Worm (Caenorhabditis elegans) whole organism, L2 larva: ENCODE data around the gene coa-7.
A peak's percentile ranks its signal among the peaks of the same experiment; 100 is the strongest.

Experiments used
- C34F6.9 ChIP-seq: fragments of 150-350 bp; optimal IDR thresholded peaks from 2 replicates; lab custom pipeline; 2014; ENCODE audit warnings: missing biosample characterization, missing genetic modification characterization
- F13H6.1 ChIP-seq: sonication (generic microtip); optimal IDR thresholded peaks from 2 replicates; lab custom pipeline; 2016; ENCODE audit warnings: missing genetic modification characterization, missing compliant biosample characterization
- R02D3.7 ChIP-seq: fragments of 150-350 bp; optimal IDR thresholded peaks from 2 replicates; lab custom pipeline; 2014; ENCODE audit warnings: missing biosample characterization, missing genetic modification characterization
- Y55F3AM.14 ChIP-seq: fragments of 200-800 bp; sonication (Bioruptor generic); optimal IDR thresholded peaks from 2 replicates; lab custom pipeline; 2018; ENCODE audit warnings: mild to moderate bottlenecking, missing genetic modification characterization, missing compliant biosample characterization
- ZK546.5 ChIP-seq: sonication (generic microtip); optimal IDR thresholded peaks from 2 replicates; lab custom pipeline; 2017; ENCODE audit warnings: missing biosample characterization, missing genetic modification characterization
- alr-1 ChIP-seq: fragments of 150-350 bp; optimal IDR thresholded peaks from 2 replicates; lab custom pipeline; 2014; ENCODE audit warnings: missing biosample characterization, missing genetic modification characterization
- aly-2 ChIP-seq: fragments of 150-350 bp; optimal IDR thresholded peaks from 2 replicates; lab custom pipeline; 2014; ENCODE audit warnings: missing biosample characterization, missing genetic modification characterization
- ama-1 ChIP-seq: fragments of 150-350 bp; optimal IDR thresholded peaks from 2 replicates; lab custom pipeline; 2018; ENCODE audit warnings: inconsistent platforms
- blmp-1 ChIP-seq: sonication (generic microtip); optimal IDR thresholded peaks from 2 replicates; lab custom pipeline; 2017; ENCODE audit warnings: missing genetic modification characterization, mild to moderate bottlenecking, missing compliant biosample characterization, antibody characterized with exemption, moderate library complexity; ENCODE audit not compliant: insufficient read depth
- ceh-16 ChIP-seq: fragments of 150-350 bp; optimal IDR thresholded peaks from 2 replicates; lab custom pipeline; 2014; ENCODE audit warnings: missing biosample characterization, missing genetic modification characterization
- ceh-82 ChIP-seq: fragments of 150-350 bp; optimal IDR thresholded peaks from 2 replicates; lab custom pipeline; 2014; ENCODE audit warnings: missing biosample characterization, missing genetic modification characterization
- crh-2 ChIP-seq: sonication (generic microtip); optimal IDR thresholded peaks from 2 replicates; lab custom pipeline; 2017; ENCODE audit warnings: missing biosample characterization, missing genetic modification characterization
- dmd-4 ChIP-seq: sonication (generic microtip); optimal IDR thresholded peaks from 2 replicates; lab custom pipeline; 2017; ENCODE audit warnings: missing biosample characterization, missing genetic modification characterization
- egl-27 ChIP-seq: sonication (generic microtip); optimal IDR thresholded peaks from 3 replicates; lab custom pipeline; 2017; ENCODE audit warnings: missing biosample characterization, missing genetic modification reagents, missing genetic modification characterization
- elt-1 ChIP-seq: fragments of 150-350 bp; optimal IDR thresholded peaks from 2 replicates; lab custom pipeline; 2014; ENCODE audit warnings: missing biosample characterization, missing genetic modification characterization
- elt-3 ChIP-seq: sonication (generic microtip); optimal IDR thresholded peaks from 2 replicates; lab custom pipeline; 2017; ENCODE audit warnings: missing biosample characterization, missing genetic modification characterization
- fos-1 ChIP-seq: fragments of 150-350 bp; optimal IDR thresholded peaks from 2 replicates; lab custom pipeline; 2014; ENCODE audit warnings: missing biosample characterization, missing genetic modification characterization
- gmeb-1 ChIP-seq: fragments of 150-350 bp; optimal IDR thresholded peaks from 2 replicates; lab custom pipeline; 2014; ENCODE audit warnings: missing biosample characterization, missing genetic modification characterization
- lin-11 ChIP-seq: fragments of 150-350 bp; sonication (generic microtip); optimal IDR thresholded peaks from 2 replicates; lab custom pipeline; 2014; ENCODE audit warnings: missing biosample characterization, missing genetic modification characterization, inconsistent platforms, mixed read lengths
- lin-13 ChIP-seq: fragments of 150-350 bp; optimal IDR thresholded peaks from 2 replicates; lab custom pipeline; 2014; ENCODE audit warnings: missing biosample characterization, missing genetic modification reagents, missing genetic modification characterization
- lin-39 ChIP-seq: fragments of 150-350 bp; optimal IDR thresholded peaks from 2 replicates; lab custom pipeline; 2014; ENCODE audit warnings: missing biosample characterization, missing genetic modification reagents, missing genetic modification characterization
- lsy-2 ChIP-seq, 2 experiments: fragments of 150-350 bp in 1 of 2; sonication (generic microtip) in 1 of 2; optimal IDR thresholded peaks; 2 replicates each; lab custom pipeline; 2014 to 2017; ENCODE audit warnings: missing biosample characterization in 2 of 2, missing genetic modification characterization in 2 of 2
- mab-5 ChIP-seq: fragments of 150-350 bp; optimal IDR thresholded peaks from 2 replicates; lab custom pipeline; 2014; ENCODE audit warnings: missing biosample characterization, missing genetic modification characterization
- mbf-1 ChIP-seq: sonication (generic microtip); optimal IDR thresholded peaks from 2 replicates; lab custom pipeline; 2017; ENCODE audit warnings: missing biosample characterization, missing genetic modification characterization
- mdl-1 ChIP-seq, 2 experiments: fragments of 150-350 bp in 1 of 2; sonication (generic microtip) in 1 of 2; optimal IDR thresholded peaks; 2 replicates each; lab custom pipeline; 2017; ENCODE audit warnings: missing biosample characterization in 2 of 2, missing genetic modification characterization in 2 of 2
- nhr-10 ChIP-seq: sonication (generic microtip); optimal IDR thresholded peaks from 2 replicates; lab custom pipeline; 2017; ENCODE audit warnings: missing biosample characterization, missing genetic modification characterization
- nhr-11 ChIP-seq: fragments of 150-350 bp; optimal IDR thresholded peaks from 2 replicates; lab custom pipeline; 2014; ENCODE audit warnings: missing biosample characterization, missing genetic modification characterization
- nhr-129 ChIP-seq: fragments of 150-350 bp; optimal IDR thresholded peaks from 2 replicates; lab custom pipeline; 2014; ENCODE audit warnings: missing biosample characterization, missing genetic modification characterization
- nhr-21 ChIP-seq: fragments of 150-350 bp; optimal IDR thresholded peaks from 2 replicates; lab custom pipeline; 2014; ENCODE audit warnings: missing biosample characterization, missing genetic modification characterization
- nhr-23 ChIP-seq: fragments of 150-350 bp; optimal IDR thresholded peaks from 2 replicates; lab custom pipeline; 2014; ENCODE audit warnings: missing biosample characterization, missing genetic modification reagents, missing genetic modification characterization
- nhr-237 ChIP-seq: fragments of 150-350 bp; optimal IDR thresholded peaks from 2 replicates; lab custom pipeline; 2014; ENCODE audit warnings: missing biosample characterization, missing genetic modification characterization
- nhr-25 ChIP-seq: fragments of 150-350 bp; sonication (generic microtip); optimal IDR thresholded peaks from 3 replicates; lab custom pipeline; 2014; ENCODE audit warnings: missing biosample characterization, missing genetic modification characterization
- nhr-6 ChIP-seq: fragments of 150-350 bp; optimal IDR thresholded peaks from 2 replicates; lab custom pipeline; 2014; ENCODE audit warnings: missing biosample characterization, missing genetic modification characterization
- nhr-77 ChIP-seq: fragments of 150-350 bp; optimal IDR thresholded peaks from 2 replicates; lab custom pipeline; 2014; ENCODE audit warnings: missing biosample characterization, missing genetic modification characterization
- peb-1 ChIP-seq: fragments of 150-350 bp; optimal IDR thresholded peaks from 2 replicates; lab custom pipeline; 2014; ENCODE audit warnings: missing biosample characterization, missing genetic modification characterization
- sem-4 ChIP-seq: fragments of 150-350 bp; optimal IDR thresholded peaks from 2 replicates; lab custom pipeline; 2014; ENCODE audit warnings: missing biosample characterization, missing genetic modification reagents, missing genetic modification characterization
- skn-1 ChIP-seq: sonication (generic microtip); optimal IDR thresholded peaks from 2 replicates; lab custom pipeline; 2017; ENCODE audit warnings: missing biosample characterization, missing genetic modification characterization
- sma-3 ChIP-seq: sonication (generic microtip); optimal IDR thresholded peaks from 2 replicates; lab custom pipeline; 2016; ENCODE audit warnings: missing genetic modification reagents, missing genetic modification characterization, missing compliant biosample characterization
- sma-9 ChIP-seq, 2 experiments: fragments of 150-350 bp in 1 of 2; sonication (generic microtip) in 1 of 2; optimal IDR thresholded peaks; 2 replicates each; lab custom pipeline; 2014 to 2016; ENCODE audit warnings: missing genetic modification characterization in 2 of 2, mild to moderate bottlenecking in 1 of 2, missing biosample characterization in 1 of 2, missing compliant biosample characterization in 1 of 2, missing genetic modification reagents in 1 of 2, moderate library complexity in 1 of 2
- snpc-4 ChIP-seq: fragments of 150-350 bp; optimal IDR thresholded peaks from 2 replicates; lab custom pipeline; 2014; ENCODE audit warnings: missing biosample characterization, missing genetic modification characterization
- unc-39 ChIP-seq: fragments of 150-350 bp; optimal IDR thresholded peaks from 2 replicates; lab custom pipeline; 2014; ENCODE audit warnings: missing biosample characterization, missing genetic modification characterization
- unc-55 ChIP-seq: fragments of 150-350 bp; sonication (generic microtip); optimal IDR thresholded peaks from 3 replicates; lab custom pipeline; 2014; ENCODE audit warnings: missing biosample characterization, missing genetic modification reagents, missing genetic modification characterization
- unc-62 ChIP-seq: fragments of 150-350 bp; optimal IDR thresholded peaks from 2 replicates; lab custom pipeline; 2014; ENCODE audit warnings: missing biosample characterization, missing genetic modification reagents, missing genetic modification characterization
- zag-1 ChIP-seq: fragments of 150-350 bp; optimal IDR thresholded peaks from 2 replicates; lab custom pipeline; 2014; ENCODE audit warnings: missing biosample characterization, missing genetic modification characterization
- ztf-11 ChIP-seq: sonication (generic microtip); optimal IDR thresholded peaks from 2 replicates; lab custom pipeline; 2017; ENCODE audit warnings: missing biosample characterization, missing genetic modification characterization
- ztf-4 ChIP-seq: fragments of 150-350 bp; optimal IDR thresholded peaks from 2 replicates; lab custom pipeline; 2014; ENCODE audit warnings: missing biosample characterization, missing genetic modification characterization

coa-7 gene

DNA sequence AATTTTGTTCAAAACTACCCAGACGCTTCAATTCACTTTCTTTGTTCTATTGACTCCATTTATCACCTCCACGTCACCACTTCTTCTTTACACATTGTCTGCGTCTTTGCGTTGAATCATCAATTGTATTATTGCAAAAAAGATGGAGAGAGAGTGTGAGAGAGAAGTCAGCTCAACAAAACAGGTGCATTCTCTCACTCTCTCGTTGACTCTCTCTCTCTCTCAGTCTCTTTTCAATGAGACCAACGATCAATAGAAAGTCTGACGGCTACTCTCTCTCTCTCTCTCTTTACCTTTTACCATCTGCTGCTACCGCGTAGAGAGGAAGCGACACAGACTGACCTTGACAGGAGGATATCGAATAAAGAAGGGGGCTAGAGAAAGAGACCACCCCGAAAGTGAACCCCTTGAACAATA, 15.2 kb downstream of the coa-7 start:
- no peak for TF ChIP-seq unc-62
- TF ChIP-seq ztf-11 (tag; lab: Kevin White, UChicago) = no peak
- no peak for TF ChIP-seq mbf-1 (tag; lab: Kevin White, UChicago)
- peak; percentile 20 for TF ChIP-seq mab-5
- no peak for TF ChIP-seq R02D3.7 (tag; lab: Kevin White, UChicago)
- peak; percentile 95 for TF ChIP-seq egl-27 (tag; lab: Kevin White, UChicago)
- no peak for TF ChIP-seq Y55F3AM.14
- TF ChIP-seq fos-1 (tag; lab: Kevin White, UChicago) = peak; percentile 97
- peak; percentile 73 to 81 for TF ChIP-seq mdl-1 (tag; optimal IDR thresholded peaks at IDR 0.05; lab: Kevin White, UChicago)
- TF ChIP-seq snpc-4 (tag; lab: Kevin White, UChicago) = peak; percentile 14
- peak; percentile 93 for TF ChIP-seq ztf-4 (tag; lab: Kevin White, UChicago)
- peak; percentile 96 for TF ChIP-seq F13H6.1 (tag; lab: Kevin White, UChicago)
- peak; percentile 95 for TF ChIP-seq sma-3
- TF ChIP-seq nhr-237 (tag; lab: Kevin White, UChicago) = peak; percentile 6
- no peak for TF ChIP-seq unc-39 (tag; lab: Kevin White, UChicago)
- TF ChIP-seq ceh-16 (tag; lab: Kevin White, UChicago) = peak; percentile 76
- no peak for TF ChIP-seq alr-1 (tag; lab: Kevin White, UChicago)
- TF ChIP-seq nhr-77 = peak; percentile 49
- peak; percentile 83 for TF ChIP-seq ama-1 (lab: Kevin White, UChicago)
- TF ChIP-seq blmp-1 (tag; lab: Kevin White, UChicago) = peak; percentile 95
- no peak for TF ChIP-seq nhr-23
- TF ChIP-seq elt-3 (tag; lab: Kevin White, UChicago) = no peak
- peak; percentile 96 for TF ChIP-seq nhr-25 (tag; lab: Kevin White, UChicago)
- peak; percentile 46 to 69 for TF ChIP-seq lsy-2 (tag; optimal IDR thresholded peaks at IDR 0.05; lab: Kevin White, UChicago)
- TF ChIP-seq aly-2 (tag; lab: Kevin White, UChicago) = no peak
- no peak for TF ChIP-seq ceh-82 (tag; lab: Kevin White, UChicago)
- peak; percentile 71 for TF ChIP-seq sem-4 (tag; lab: Kevin White, UChicago)
- TF ChIP-seq sma-9 (GFP tag; optimal IDR thresholded peaks at IDR 0.05; lab: Kevin White, UChicago) = peak; percentile 98
- peak; percentile 75 for TF ChIP-seq sma-9 (tag; optimal IDR thresholded peaks at IDR 0.05; lab: Kevin White, UChicago)
- peak; percentile 61 for TF ChIP-seq gmeb-1 (tag; lab: Kevin White, UChicago)
- peak; percentile 97 for TF ChIP-seq nhr-129 (tag; lab: Kevin White, UChicago)
- TF ChIP-seq lin-11 = no peak
- TF ChIP-seq nhr-11 = peak; percentile 1
- no peak for TF ChIP-seq elt-1 (tag; lab: Kevin White, UChicago)
- TF ChIP-seq lin-39 (tag; lab: Kevin White, UChicago) = peak; percentile 51
- peak; percentile 84 for TF ChIP-seq lin-13
- no peak for TF ChIP-seq dmd-4 (tag; lab: Kevin White, UChicago)
- TF ChIP-seq unc-55 (GFP tag; lab: Kevin White, UChicago) = peak; percentile 88
- TF ChIP-seq ZK546.5 (tag; lab: Kevin White, UChicago) = no peak
- peak; percentile 76 for TF ChIP-seq C34F6.9 (tag; lab: Kevin White, UChicago)
- TF ChIP-seq zag-1 (tag; lab: Kevin White, UChicago) = no peak
- TF ChIP-seq nhr-21 (tag; lab: Kevin White, UChicago) = peak; percentile 90
- TF ChIP-seq nhr-6 (tag; lab: Kevin White, UChicago) = peak; percentile 94
- TF ChIP-seq nhr-10 (tag; lab: Kevin White, UChicago) = peak; percentile 45
- no peak for TF ChIP-seq skn-1
- peak; percentile 98 for TF ChIP-seq crh-2 (tag; lab: Kevin White, UChicago)
- TF ChIP-seq peb-1 (tag; lab: Kevin White, UChicago) = no peak
